Fruit fly (Drosophila melanogaster): ENCODE data around the gene CG32086.

The CG32086 gene

DNA sequence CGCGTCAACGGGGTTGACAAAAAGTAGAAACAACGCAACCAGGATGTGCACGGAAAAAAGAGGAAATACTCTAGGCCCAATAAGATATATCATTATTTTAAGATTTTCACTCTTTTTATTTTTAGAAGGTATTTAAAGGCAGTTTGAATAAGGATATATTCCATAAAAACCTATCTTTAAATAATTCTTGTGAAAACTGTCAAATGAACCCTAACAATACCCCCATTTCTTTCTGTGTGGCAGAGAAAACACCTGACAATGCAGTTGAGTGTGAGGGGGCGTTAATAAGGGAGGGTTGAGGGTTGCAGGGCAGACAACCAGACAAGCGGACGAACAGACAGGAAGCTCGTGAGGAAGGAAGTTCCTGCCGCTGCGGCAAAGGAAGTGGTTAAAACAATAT lies 31.9 kb downstream of the CG32086 start (continued):
- TF ChIP-seq sc (optimal IDR thresholded peaks at IDR 0.05) (no peak), sc (GFP tag; optimal IDR thresholded peaks at IDR 0.05) (peak; percentile 36), lmd (GFP tag; IDR thresholded peaks at IDR 0.05) (0 out of 2 replicates have a peak, but pooled peaks have one; percentile 23), CG10979 (tag; optimal IDR thresholded peaks at IDR 0.05) (peak; percentile 75), CG8388 (GFP tag; optimal IDR thresholded peaks at IDR 0.05) (peak; percentile 55), dimm (GFP tag; IDR thresholded peaks at IDR 0.05) (no peak), CG1233 (GFP tag; optimal IDR thresholded peaks at IDR 0.05) (no peak), Med (GFP tag) (peak; percentile 76), pan (optimal IDR thresholded peaks at IDR 0.05) (no peak), pan (GFP tag; optimal IDR thresholded peaks at IDR 0.05 in 1 of 2, IDR thresholded peaks at IDR 0.05 in 1 of 2) (peak in 1 of 2 experiments; percentile 25), sens-2 (GFP tag; IDR thresholded peaks at IDR 0.05) (no peak), sima (GFP tag; optimal IDR thresholded peaks at IDR 0.05) (no peak), CG16813 (GFP tag; IDR thresholded peaks at IDR 0.05; ENCODE audit: partially characterized antibody) (0 out of 3 replicates have a peak, but pooled peaks have one; percentile 21), prd (optimal IDR thresholded peaks at IDR 0.05) (no peak), prd (GFP tag; IDR thresholded peaks at IDR 0.05) (peak; percentile 67), Chrac-16 (GFP tag; optimal IDR thresholded peaks at IDR 0.05) (peak; percentile 45), fru (optimal IDR thresholded peaks at IDR 0.05) (no peak), pros (GFP tag; optimal IDR thresholded peaks at IDR 0.05) (peak; percentile 73), Dek (tag; optimal IDR thresholded peaks at IDR 0.05) (peak; percentile 5), sisA (GFP tag; IDR thresholded peaks at IDR 0.05) (peak; percentile 45), B-H1 (GFP tag; IDR thresholded peaks at IDR 0.05) (no peak), E2f1 (GFP tag; IDR thresholded peaks at IDR 0.05) (peak; percentile 52), pnt (GFP tag; optimal IDR thresholded peaks at IDR 0.05) (peak; percentile 10), zen (tag; optimal IDR thresholded peaks at IDR 0.05) (no peak), CG7839 (tag; optimal IDR thresholded peaks at IDR 0.05) (peak; percentile 53), kay (GFP tag; optimal IDR thresholded peaks at IDR 0.05) (peak; percentile 6), az2 (GFP tag; optimal IDR thresholded peaks at IDR 0.05) (peak; percentile 12), CG8924 (tag; optimal IDR thresholded peaks at IDR 0.05) (peak; percentile 44), ken (GFP tag; IDR thresholded peaks at IDR 0.05) (no peak), CG9727 (GFP tag; optimal IDR thresholded peaks at IDR 0.05) (peak; percentile 62), dmrt11E (tag; optimal IDR thresholded peaks at IDR 0.05) (peak; percentile 75), CG13775 (GFP tag; optimal IDR thresholded peaks at IDR 0.05) (peak; percentile 11), Antp (GFP tag; optimal IDR thresholded peaks at IDR 0.05) (no peak), Sin3A (optimal IDR thresholded peaks at IDR 0.05) (no peak), mld (GFP tag; IDR thresholded peaks at IDR 0.05; ENCODE audit: partially characterized antibody) (no peak), CG17385 (GFP tag; optimal IDR thresholded peaks at IDR 0.05) (peak; percentile 2), CG6254 (GFP tag; optimal IDR thresholded peaks at IDR 0.05) (peak; percentile 35), gcm (GFP tag; optimal IDR thresholded peaks at IDR 0.05) (peak; percentile 45), Ssrp (tag; optimal IDR thresholded peaks at IDR 0.05) (peak; percentile 15), CG14710 (tag; optimal IDR thresholded peaks at IDR 0.05) (peak; percentile 59), pzg (GFP tag; optimal IDR thresholded peaks at IDR 0.05) (no peak), gsb-n (tag; optimal IDR thresholded peaks at IDR 0.05) (peak; percentile 34), CG14965 (GFP tag; optimal IDR thresholded peaks at IDR 0.05; ENCODE audit: borderline replicate concordance) (no peak), CG11695 (GFP tag; IDR thresholded peaks at IDR 0.05) (0 out of 3 replicates have a peak, but pooled peaks have one; percentile 35), vvl (GFP tag; IDR thresholded peaks at IDR 0.05) (0 out of 2 replicates have a peak, but pooled peaks have one; percentile 47), tap (tag; optimal IDR thresholded peaks at IDR 0.05) (peak; percentile 9), ci (GFP tag; IDR thresholded peaks at IDR 0.05) (0 out of 3 replicates have a peak, but pooled peaks have one; percentile 53), chif (GFP tag; optimal IDR thresholded peaks at IDR 0.05) (peak in 1 of 2 experiments; percentile 16), ttk (GFP tag; IDR thresholded peaks at IDR 0.05) (0 out of 2 replicates have a peak, but pooled peaks have one; percentile 9), jing (GFP tag; optimal IDR thresholded peaks at IDR 0.05) (no peak), crc (GFP tag; optimal IDR thresholded peaks at IDR 0.05) (no peak), cato (GFP tag; optimal IDR thresholded peaks at IDR 0.05; ENCODE audit: borderline replicate concordance) (peak; percentile 30)
